Fruit fly (Drosophila melanogaster): ENCODE results near the gene CG9951.

DNA sequence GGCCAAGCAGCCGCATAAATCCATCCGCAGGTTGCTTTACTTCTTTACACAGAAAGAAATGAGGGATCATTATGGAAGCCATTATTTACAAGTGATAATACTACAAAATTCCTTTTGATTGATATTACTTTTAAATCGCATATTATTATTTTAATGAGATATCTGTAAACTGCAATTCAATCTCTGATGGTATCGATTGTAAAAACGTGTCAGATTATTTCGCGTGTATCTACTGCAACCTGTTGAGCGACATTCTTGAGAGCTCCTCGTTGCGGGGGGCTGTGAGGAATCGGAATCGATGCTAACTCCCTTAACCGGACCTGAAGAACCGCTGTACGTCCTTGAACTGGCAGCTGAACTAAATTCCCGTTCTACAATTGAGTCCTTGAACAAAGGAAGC lies 44.9 kb upstream of the CG9951 start:
- no peak for TF ChIP-seq CG8478 (optimal IDR thresholded peaks at IDR 0.05)
- TF ChIP-seq CTCF (optimal IDR thresholded peaks at IDR 0.05), result no peak
